Fruit fly (Drosophila melanogaster) whole organism, embryonic: ENCODE measurements around the gene CG43131.

Source experiments
- Bgb ChIP-seq: fragments of 200-800 bp; sonication (Bioruptor generic); IDR thresholded peaks from 2 replicates; pipeline ENCODE4 v1.3.6; 2022; ENCODE audit warnings: missing biosample characterization, missing genetic modification characterization; ENCODE audit not compliant: partially characterized antibody
- Bteb2 ChIP-seq: fragments of 200-800 bp; sonication (Bioruptor generic); optimal IDR thresholded peaks from 2 replicates; lab custom pipeline; 2016; ENCODE audit warnings: missing biosample characterization, missing genetic modification characterization
- CG10462 ChIP-seq: fragments of 200-800 bp; sonication (Bioruptor generic); optimal IDR thresholded peaks from 2 replicates; lab custom pipeline; 2016; ENCODE audit warnings: missing biosample characterization, missing genetic modification characterization
- CG11247 ChIP-seq: fragments of 200-800 bp; sonication (Bioruptor generic); IDR thresholded peaks from 2 replicates; pipeline ENCODE4 v1.3.6; 2022; ENCODE audit warnings: missing biosample characterization, missing genetic modification characterization
- CG1233 ChIP-seq: fragments of 200-800 bp; sonication (Bioruptor generic); optimal IDR thresholded peaks from 4 replicates; lab custom pipeline; 2018; ENCODE audit warnings: missing biosample characterization, mild to moderate bottlenecking, missing genetic modification characterization
- CG13296 ChIP-seq: fragments of 200-800 bp; sonication (Bioruptor generic); optimal IDR thresholded peaks from 3 replicates; lab custom pipeline; 2018; ENCODE audit warnings: missing biosample characterization, mild to moderate bottlenecking, missing genetic modification characterization
- CG15269 ChIP-seq: fragments of 200-800 bp; sonication (Bioruptor generic); optimal IDR thresholded peaks from 2 replicates; lab custom pipeline; 2018; ENCODE audit warnings: missing biosample characterization, mild to moderate bottlenecking, missing genetic modification characterization, moderate library complexity
- CG15514 ChIP-seq: fragments of 200-800 bp; sonication (Bioruptor generic); optimal IDR thresholded peaks from 3 replicates; lab custom pipeline; 2017; ENCODE audit warnings: missing biosample characterization, missing genetic modification characterization, mild to moderate bottlenecking, moderate library complexity, missing genetic modification reagents
- CG17361 ChIP-seq: fragments of 200-800 bp; sonication (Bioruptor generic); IDR thresholded peaks from 3 replicates; pipeline ENCODE4 v1.3.6; 2022; ENCODE audit warnings: missing biosample characterization, missing genetic modification characterization
- CG17385 ChIP-seq: fragments of 200-800 bp; sonication (Bioruptor generic); optimal IDR thresholded peaks from 3 replicates; lab custom pipeline; 2018; ENCODE audit warnings: missing biosample characterization, mild to moderate bottlenecking, missing genetic modification characterization
- CG2202 ChIP-seq: fragments of 200-800 bp; sonication (Bioruptor generic); optimal IDR thresholded peaks from 2 replicates; lab custom pipeline; 2018; ENCODE audit warnings: missing biosample characterization, mild to moderate bottlenecking, missing genetic modification characterization
- CG3163 ChIP-seq: fragments of 200-800 bp; sonication (Bioruptor generic); optimal IDR thresholded peaks from 3 replicates; lab custom pipeline; 2016; ENCODE audit warnings: missing biosample characterization, missing genetic modification characterization
- CG3995 ChIP-seq: fragments of 200-800 bp; sonication (Bioruptor generic); optimal IDR thresholded peaks from 3 replicates; lab custom pipeline; 2016; ENCODE audit warnings: missing biosample characterization, missing genetic modification characterization
- CG4707 ChIP-seq: fragments of 200-800 bp; sonication (Bioruptor generic); optimal IDR thresholded peaks from 2 replicates; lab custom pipeline; 2018; ENCODE audit warnings: missing biosample characterization, mild to moderate bottlenecking, missing genetic modification characterization, moderate library complexity
- CG6765 ChIP-seq: fragments of 200-800 bp; sonication (Bioruptor generic); optimal IDR thresholded peaks from 3 replicates; lab custom pipeline; 2017; ENCODE audit warnings: missing biosample characterization, mild to moderate bottlenecking, missing genetic modification characterization
- CG7839 ChIP-seq: fragments of 200-800 bp; sonication (Bioruptor generic); optimal IDR thresholded peaks from 3 replicates; lab custom pipeline; 2018; ENCODE audit warnings: missing biosample characterization, mild to moderate bottlenecking, missing genetic modification characterization, moderate library complexity
- CG8944 ChIP-seq: fragments of 200-800 bp; sonication (Bioruptor generic); optimal IDR thresholded peaks from 3 replicates; lab custom pipeline; 2016; ENCODE audit warnings: missing biosample characterization, missing genetic modification characterization
- CG9932 ChIP-seq: fragments of 200-800 bp; sonication (Bioruptor generic); IDR thresholded peaks from 2 replicates; pipeline ENCODE4 v1.3.6; 2022; ENCODE audit warnings: missing biosample characterization, missing genetic modification characterization
- CHES-1-like ChIP-seq: fragments of 200-800 bp; sonication (Bioruptor generic); optimal IDR thresholded peaks from 2 replicates; lab custom pipeline; 2016; ENCODE audit warnings: missing biosample characterization, missing genetic modification characterization
- Drgx ChIP-seq: fragments of 200-800 bp; sonication (Bioruptor generic); IDR thresholded peaks from 2 replicates; pipeline ENCODE4 v1.3.6; 2022; ENCODE audit warnings: missing biosample characterization, missing genetic modification characterization
- Ets97D ChIP-seq: fragments of 200-800 bp; sonication (Bioruptor generic); optimal IDR thresholded peaks from 3 replicates; lab custom pipeline; 2016; ENCODE audit warnings: missing biosample characterization, missing genetic modification characterization
- Fer1 ChIP-seq: fragments of 200-800 bp; sonication (Bioruptor generic); optimal IDR thresholded peaks from 2 replicates; lab custom pipeline; 2017; ENCODE audit warnings: missing biosample characterization, mild to moderate bottlenecking, missing genetic modification characterization
- Hmr ChIP-seq: fragments of 200-800 bp; sonication (Bioruptor generic); optimal IDR thresholded peaks from 3 replicates; lab custom pipeline; 2017; ENCODE audit warnings: mild to moderate bottlenecking, missing biosample characterization, missing genetic modification reagents, missing genetic modification characterization
- NC2α ChIP-seq: fragments of 200-800 bp; sonication (Bioruptor generic); optimal IDR thresholded peaks from 2 replicates; lab custom pipeline; 2016; ENCODE audit warnings: missing biosample characterization, missing genetic modification characterization
- NK7.1 ChIP-seq: fragments of 200-800 bp; sonication (Bioruptor generic); optimal IDR thresholded peaks from 3 replicates; lab custom pipeline; 2016; ENCODE audit warnings: missing biosample characterization, missing genetic modification characterization
- Nf-YC ChIP-seq: fragments of 200-800 bp; optimal IDR thresholded peaks from 3 replicates; lab custom pipeline; 2019; ENCODE audit warnings: missing biosample characterization, mild to moderate bottlenecking, missing genetic modification characterization, moderate library complexity
- Side ChIP-seq: fragments of 200-800 bp; sonication (Bioruptor generic); optimal IDR thresholded peaks from 2 replicates; lab custom pipeline; 2016; ENCODE audit warnings: missing biosample characterization, missing genetic modification characterization
- Six4 ChIP-seq: fragments of 200-800 bp; sonication (Bioruptor generic); optimal IDR thresholded peaks from 2 replicates; lab custom pipeline; 2016; ENCODE audit warnings: missing biosample characterization, missing genetic modification characterization
- Sox100B ChIP-seq: fragments of 200-800 bp; sonication (Bioruptor generic); optimal IDR thresholded peaks from 3 replicates; lab custom pipeline; 2018; ENCODE audit warnings: missing biosample characterization, mild to moderate bottlenecking, missing genetic modification characterization
- ase ChIP-seq: fragments of 200-800 bp; sonication (Bioruptor generic); IDR thresholded peaks from 3 replicates; pipeline ENCODE4 v1.3.6; 2022; ENCODE audit warnings: missing biosample characterization, missing genetic modification characterization
- ash1 ChIP-seq: fragments of 200-800 bp; sonication (Bioruptor generic); optimal IDR thresholded peaks from 2 replicates; lab custom pipeline; 2018; ENCODE audit warnings: missing biosample characterization, mild to moderate bottlenecking, missing genetic modification characterization
- az2 ChIP-seq: fragments of 200-800 bp; sonication (Bioruptor generic); optimal IDR thresholded peaks from 3 replicates; lab custom pipeline; 2016; ENCODE audit warnings: missing biosample characterization, missing genetic modification characterization
- cad ChIP-seq: fragments of >200 bp; optimal IDR thresholded peaks from 2 replicates; lab custom pipeline; 2017; ENCODE audit warnings: missing biosample characterization, missing genetic modification characterization
- cato ChIP-seq: fragments of 200-800 bp; sonication (Bioruptor generic); optimal IDR thresholded peaks from 2 replicates; lab custom pipeline; 2016; ENCODE audit warnings: missing biosample characterization, missing genetic modification characterization, borderline replicate concordance
- caup ChIP-seq: fragments of 200-800 bp; sonication (Bioruptor generic); optimal IDR thresholded peaks from 3 replicates; lab custom pipeline; 2017; ENCODE audit warnings: missing biosample characterization, mild to moderate bottlenecking, missing genetic modification characterization, moderate library complexity; ENCODE audit not compliant: severe bottlenecking
- croc ChIP-seq: fragments of 200-800 bp; sonication (Bioruptor generic); conservative IDR thresholded peaks from 3 replicates; pipeline ENCODE4 v1.3.6; 2022; ENCODE audit warnings: missing biosample characterization, missing genetic modification characterization
- crol ChIP-seq: fragments of 200-800 bp; sonication (Bioruptor generic); IDR thresholded peaks from 2 replicates; pipeline ENCODE4 v1.3.6; 2022; ENCODE audit warnings: missing biosample characterization, missing genetic modification characterization
- dysf ChIP-seq: fragments of 200-800 bp; sonication (Bioruptor generic); IDR thresholded peaks from 3 replicates; pipeline ENCODE4 v1.3.6; 2022; ENCODE audit warnings: missing biosample characterization, missing genetic modification characterization
- ems ChIP-seq: fragments of 200-800 bp; sonication (Bioruptor generic); optimal IDR thresholded peaks from 3 replicates; lab custom pipeline; 2016; ENCODE audit warnings: missing biosample characterization, missing genetic modification characterization
- fu2 ChIP-seq: fragments of 200-800 bp; sonication (Bioruptor generic); optimal IDR thresholded peaks from 2 replicates; lab custom pipeline; 2016; ENCODE audit warnings: missing biosample characterization, missing genetic modification characterization
- gcm2 ChIP-seq: fragments of 200-800 bp; sonication (Bioruptor generic); optimal IDR thresholded peaks from 2 replicates; lab custom pipeline; 2016; ENCODE audit warnings: missing biosample characterization, missing genetic modification characterization
- grn ChIP-seq: fragments of 200-800 bp; sonication (Bioruptor generic); optimal IDR thresholded peaks from 3 replicates; lab custom pipeline; 2017; ENCODE audit warnings: missing biosample characterization, missing genetic modification characterization
- kay ChIP-seq: fragments of 200-800 bp; sonication (Bioruptor generic); optimal IDR thresholded peaks from 2 replicates; lab custom pipeline; 2016; ENCODE audit warnings: missing biosample characterization, missing genetic modification characterization
- lilli ChIP-seq: fragments of 200-800 bp; sonication (Bioruptor generic); optimal IDR thresholded peaks from 3 replicates; lab custom pipeline; 2016; ENCODE audit warnings: missing biosample characterization, missing genetic modification characterization
- nerfin-2 ChIP-seq: fragments of 200-800 bp; sonication (Bioruptor generic); IDR thresholded peaks from 2 replicates; pipeline ENCODE4 v1.3.6; 2022; ENCODE audit warnings: missing biosample characterization, missing genetic modification characterization; ENCODE audit not compliant: partially characterized antibody
- shn ChIP-seq: fragments of 200-800 bp; sonication (Bioruptor generic); optimal IDR thresholded peaks from 3 replicates; lab custom pipeline; 2016; ENCODE audit warnings: missing biosample characterization, missing genetic modification characterization
- slbo ChIP-seq: fragments of 200-800 bp; sonication (Bioruptor generic); IDR thresholded peaks from 2 replicates; pipeline ENCODE4 v1.3.6; 2022; ENCODE audit warnings: missing biosample characterization, missing genetic modification characterization
- sr ChIP-seq: fragments of 200-800 bp; sonication (Bioruptor generic); IDR thresholded peaks from 3 replicates; pipeline ENCODE4 v1.3.6; 2022; ENCODE audit warnings: missing biosample characterization, missing genetic modification characterization
- tgo ChIP-seq: fragments of 200-800 bp; sonication (Bioruptor generic); IDR thresholded peaks from 3 replicates; pipeline ENCODE4 v1.3.6; 2022; ENCODE audit warnings: missing biosample characterization, missing genetic modification characterization
- trh ChIP-seq: fragments of 200-800 bp; sonication (Bioruptor generic); optimal IDR thresholded peaks from 2 replicates; lab custom pipeline; 2016; ENCODE audit warnings: missing biosample characterization, missing genetic modification characterization
- unc-4 ChIP-seq: fragments of 200-800 bp; sonication (Bioruptor generic); IDR thresholded peaks from 2 replicates; pipeline ENCODE4 v1.3.6; 2022; ENCODE audit warnings: missing biosample characterization, missing genetic modification characterization; ENCODE audit not compliant: partially characterized antibody
- wdn ChIP-seq: fragments of 200-800 bp; sonication (Bioruptor generic); IDR thresholded peaks from 2 replicates; pipeline ENCODE4 v1.3.6; 2022; ENCODE audit warnings: missing biosample characterization, missing genetic modification characterization
- zen2 ChIP-seq: fragments of 200-800 bp; sonication (Bioruptor generic); IDR thresholded peaks from 3 replicates; pipeline ENCODE4 v1.3.6; 2022; ENCODE audit warnings: missing biosample characterization, missing genetic modification characterization; ENCODE audit not compliant: partially characterized antibody

The CG43131 gene

DNA sequence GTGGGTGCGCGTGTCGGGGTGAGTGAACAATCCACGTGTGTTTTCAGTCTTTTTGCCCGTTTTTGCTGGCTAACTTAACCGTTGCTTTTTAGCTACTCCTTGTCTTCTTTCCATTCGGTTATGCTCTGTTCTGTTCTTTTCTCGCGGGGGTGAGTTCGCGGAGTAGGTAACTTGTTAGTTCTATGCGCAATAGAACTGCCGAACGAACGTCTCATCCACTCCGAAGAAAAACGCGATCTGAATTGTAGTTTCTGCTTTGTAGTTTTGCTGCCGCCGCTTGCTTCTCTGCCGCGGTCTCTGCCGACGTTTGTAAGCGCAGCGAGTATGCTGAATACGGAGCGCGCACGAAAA, 22.5 kb downstream of the CG43131 start (continued):
- TF ChIP-seq CG10462 (GFP tag; lab: Kevin White, UChicago) (no peak), ase (GFP tag; lab: Robert Waterston, UW) (no peak), cato (GFP tag; lab: Kevin White, UChicago) (no peak), crol (no peak), shn (GFP tag; lab: Kevin White, UChicago) (no peak), CHES-1-like (GFP tag; lab: Kevin White, UChicago) (no peak), Nf-YC (tag; lab: Kevin White, UChicago) (no peak), CG3995 (no peak), CG15269 (tag; lab: Kevin White, UChicago) (no peak), nerfin-2 (GFP tag; lab: Robert Waterston, UW) (no peak), grn (no peak), Drgx (GFP tag; lab: Robert Waterston, UW) (no peak), trh (no peak), CG17361 (GFP tag; lab: Robert Waterston, UW) (no peak), lilli (peak; percentile 41), wdn (no peak), CG2202 (tag; lab: Kevin White, UChicago) (no peak), Fer1 (GFP tag; lab: Kevin White, UChicago) (no peak), NK7.1 (GFP tag; lab: Kevin White, UChicago) (peak; percentile 27), gcm2 (GFP tag; lab: Kevin White, UChicago) (no peak), CG11247 (no peak), Ets97D (GFP tag; lab: Kevin White, UChicago) (no peak), cad (GFP tag; lab: Kevin White, UChicago) (no peak), CG13296 (GFP tag; lab: Kevin White, UChicago) (no peak), CG3163 (GFP tag; lab: Kevin White, UChicago) (no peak), NC2α (no peak), fu2 (GFP tag; lab: Kevin White, UChicago) (no peak), Bgb (GFP tag; lab: Robert Waterston, UW) (no peak), CG8944 (GFP tag; lab: Kevin White, UChicago) (no peak), tgo (no peak), CG7839 (no peak), slbo (GFP tag; lab: Robert Waterston, UW) (no peak), CG15514 (GFP tag; lab: Kevin White, UChicago) (peak; percentile 39), sr (GFP tag; lab: Robert Waterston, UW) (no peak), kay (GFP tag; lab: Kevin White, UChicago) (no peak), Hmr (peak; percentile 47), CG4707 (GFP tag; lab: Kevin White, UChicago) (no peak), CG6765 (peak; percentile 12), CG1233 (GFP tag; lab: Kevin White, UChicago) (peak; percentile 32), ems (no peak), ash1 (peak; percentile 90), unc-4 (no peak), dysf (GFP tag; lab: Robert Waterston, UW) (no peak), CG9932 (GFP tag; lab: Robert Waterston, UW) (no peak), az2 (no peak), Bteb2 (GFP tag; lab: Kevin White, UChicago) (no peak), Sox100B (GFP tag; lab: Kevin White, UChicago) (no peak), zen2 (GFP tag; lab: Robert Waterston, UW) (no peak), CG17385 (GFP tag; lab: Kevin White, UChicago) (peak; percentile 18), croc (GFP tag; lab: Robert Waterston, UW) (no peak), caup (GFP tag; lab: Kevin White, UChicago) (no peak), Six4 (GFP tag; lab: Kevin White, UChicago) (peak; percentile 11), Side (GFP tag; lab: Kevin White, UChicago) (no peak)
